Worm (Caenorhabditis elegans) whole organism, mixed stage, embryonic: ENCODE results near the gene F32H5.4.

Experiments used
- bed-3 ChIP-seq: fragments of 200-800 bp; sonication (Bioruptor generic); optimal IDR thresholded peaks from 3 replicates; lab custom pipeline; 2018; ENCODE audit warnings: mild to moderate bottlenecking, missing genetic modification characterization, moderate library complexity, missing compliant biosample characterization
- ces-1 ChIP-seq: fragments of 150-350 bp; optimal IDR thresholded peaks from 2 replicates; lab custom pipeline; 2014; ENCODE audit warnings: missing biosample characterization, missing genetic modification reagents, missing genetic modification characterization
- flh-1 ChIP-seq: fragments of 200-800 bp; sonication (Bioruptor generic); optimal IDR thresholded peaks from 2 replicates; lab custom pipeline; 2018; ENCODE audit warnings: mild to moderate bottlenecking, missing genetic modification characterization, moderate library complexity, missing compliant biosample characterization
- lsy-2 ChIP-seq: fragments of 150-350 bp; optimal IDR thresholded peaks from 2 replicates; lab custom pipeline; 2014; ENCODE audit warnings: missing biosample characterization, missing genetic modification characterization
- mls-2 ChIP-seq: sonication (generic microtip); optimal IDR thresholded peaks from 2 replicates; lab custom pipeline; 2016; ENCODE audit warnings: mild to moderate bottlenecking, missing genetic modification characterization, moderate library complexity, missing compliant biosample characterization
- nhr-2 ChIP-seq: fragments of 150-350 bp; optimal IDR thresholded peaks from 2 replicates; lab custom pipeline; 2014; ENCODE audit warnings: missing biosample characterization, missing genetic modification characterization
- nhr-237 ChIP-seq: fragments of 150-350 bp; optimal IDR thresholded peaks from 2 replicates; lab custom pipeline; 2014; ENCODE audit warnings: missing biosample characterization, missing genetic modification characterization
- unc-62 ChIP-seq: fragments of 150-350 bp; optimal IDR thresholded peaks from 2 replicates; lab custom pipeline; 2014; ENCODE audit warnings: missing biosample characterization, missing genetic modification reagents, missing genetic modification characterization
- ztf-11 ChIP-seq: fragments of 150-350 bp; optimal IDR thresholded peaks from 2 replicates; lab custom pipeline; 2014; ENCODE audit warnings: missing biosample characterization, missing genetic modification characterization

DNA sequence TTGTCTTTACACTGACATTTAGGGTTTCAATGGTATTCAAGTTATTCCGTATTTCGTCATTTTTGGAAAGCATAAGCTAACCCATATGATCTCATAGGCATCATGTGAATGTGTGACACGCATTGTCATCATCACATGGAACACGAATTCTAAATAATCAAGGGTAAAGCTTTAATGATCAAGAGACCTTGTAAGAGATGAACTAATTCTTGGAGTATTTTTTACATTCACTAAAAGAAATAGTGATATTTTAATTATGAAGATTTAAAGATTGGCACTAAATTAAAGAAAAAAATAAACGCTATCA, 51.6 kb downstream of the F32H5.4 start:
- no peak for TF ChIP-seq nhr-2 (tag; lab: Kevin White, UChicago)
- no peak for TF ChIP-seq flh-1 (GFP tag; lab: Kevin White, UChicago)
- no peak for TF ChIP-seq nhr-237
- TF ChIP-seq ces-1 (GFP tag; lab: Kevin White, UChicago), result no peak
- no peak for TF ChIP-seq mls-2 (tag; lab: Kevin White, UChicago)
- TF ChIP-seq unc-62 (GFP tag; lab: Kevin White, UChicago), result no peak
- no peak for TF ChIP-seq bed-3
- no peak for TF ChIP-seq lsy-2
- TF ChIP-seq ztf-11 (tag; lab: Kevin White, UChicago), result no peak
